Fruit fly (Drosophila melanogaster): ENCODE data around the gene Mgstl.

- no peak for TF ChIP-seq Clk (GFP tag; optimal IDR thresholded peaks at IDR 0.05)
- TF ChIP-seq CG33017 (tag; optimal IDR thresholded peaks at IDR 0.05): no peak
- no peak for TF ChIP-seq CG5204 (GFP tag; optimal IDR thresholded peaks at IDR 0.05)
- TF ChIP-seq ovo (GFP tag; optimal IDR thresholded peaks at IDR 0.05): no peak
- TF ChIP-seq tj (GFP tag; optimal IDR thresholded peaks at IDR 0.05): no peak
- TF ChIP-seq bab1 (GFP tag; optimal IDR thresholded peaks at IDR 0.05): no peak
Observed at dm6 chrX:21072953-21073352, 31.0 kb downstream of the Mgstl start.
